Fruit fly (Drosophila melanogaster): ENCODE results near the gene CG14566.
A peak's percentile ranks its signal among the peaks of the same experiment; 100 is the strongest.

Gene CG14566

DNA sequence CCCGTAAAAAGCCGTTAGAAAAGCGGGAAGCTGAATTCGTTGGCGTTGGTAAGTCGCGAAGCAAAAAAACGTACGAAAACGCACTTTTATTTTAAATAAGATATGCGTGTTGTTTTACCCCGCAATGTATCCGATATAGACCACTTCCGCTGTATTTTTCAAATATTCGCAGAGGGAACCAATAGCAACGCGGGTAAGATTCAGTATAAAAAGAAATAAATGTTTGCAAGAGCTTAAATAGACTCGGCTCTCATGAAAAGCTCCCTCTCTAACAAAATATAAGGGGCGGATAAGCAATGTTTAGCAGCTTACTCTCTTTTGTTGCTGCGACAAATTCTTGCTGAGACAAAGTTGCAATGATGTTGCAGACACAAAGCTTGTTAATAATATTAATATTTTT lies 30.2 kb upstream of the CG14566 start, which contains the start of gene Syn1 (continued):
- peak; percentile 13 for TF ChIP-seq CG13624 (GFP tag; optimal IDR thresholded peaks at IDR 0.05)
- TF ChIP-seq ci (GFP tag; IDR thresholded peaks at IDR 0.05) = 0 out of 3 replicates have a peak, but pooled peaks have one; percentile 7
- no peak for TF ChIP-seq dati (GFP tag; IDR thresholded peaks at IDR 0.05)
- TF ChIP-seq CG10565 (GFP tag; optimal IDR thresholded peaks at IDR 0.05) = no peak
- TF ChIP-seq tna (GFP tag; IDR thresholded peaks at IDR 0.05; ENCODE audit: partially characterized antibody) = no peak
- TF ChIP-seq CG3726 (GFP tag; IDR thresholded peaks at IDR 0.05) = no peak
- TF ChIP-seq CG11247 (GFP tag; IDR thresholded peaks at IDR 0.05) = no peak
- no peak for TF ChIP-seq Dll (GFP tag; IDR thresholded peaks at IDR 0.05; ENCODE audit: partially characterized antibody)
- TF ChIP-seq lbe (GFP tag; optimal IDR thresholded peaks at IDR 0.05) = no peak
- no peak for TF ChIP-seq hb (GFP tag; IDR thresholded peaks at IDR 0.05; ENCODE audit: partially characterized antibody)
- TF ChIP-seq cato (GFP tag; optimal IDR thresholded peaks at IDR 0.05; ENCODE audit: borderline replicate concordance) = no peak
- no peak for TF ChIP-seq salm (tag; optimal IDR thresholded peaks at IDR 0.05)
- TF ChIP-seq Xbp1 (GFP tag; optimal IDR thresholded peaks at IDR 0.05) = no peak
- TF ChIP-seq Nf-YC (tag; optimal IDR thresholded peaks at IDR 0.05) = peak; percentile 14
- peak; percentile 28 for TF ChIP-seq Nf-YB (GFP tag; optimal IDR thresholded peaks at IDR 0.05)
- TF ChIP-seq Opbp (GFP tag; IDR thresholded peaks at IDR 0.05; ENCODE audit: partially characterized antibody) = 0 out of 3 replicates have a peak, but pooled peaks have one; percentile 10
- TF ChIP-seq toy (GFP tag; IDR thresholded peaks at IDR 0.05) = no peak
- no peak for TF ChIP-seq CG17612 (GFP tag; IDR thresholded peaks at IDR 0.05)
- TF ChIP-seq sna (GFP tag; IDR thresholded peaks at IDR 0.05; ENCODE audit: partially characterized antibody) = no peak
- TF ChIP-seq MTF-1 (GFP tag; optimal IDR thresholded peaks at IDR 0.05; ENCODE audit: borderline replicate concordance) = no peak
- no peak for TF ChIP-seq CG11560 (tag; IDR thresholded peaks at IDR 0.05)
- no peak for TF ChIP-seq grau (tag; optimal IDR thresholded peaks at IDR 0.05)
- no peak for TF ChIP-seq CG7357 (GFP tag; IDR thresholded peaks at IDR 0.05)
- 0 out of 2 replicates have a peak, but pooled peaks have one; percentile 25 for TF ChIP-seq CG13287 (GFP tag; IDR thresholded peaks at IDR 0.05; ENCODE audit: partially characterized antibody)
- TF ChIP-seq CG10274 (GFP tag; optimal IDR thresholded peaks at IDR 0.05) = no peak
- TF ChIP-seq ttk (GFP tag; IDR thresholded peaks at IDR 0.05) = no peak
- TF ChIP-seq CG2875 (GFP tag; optimal IDR thresholded peaks at IDR 0.05) = no peak
- no peak for TF ChIP-seq CG2129 (GFP tag; IDR thresholded peaks at IDR 0.05; ENCODE audit: partially characterized antibody)
- TF ChIP-seq Jarid2 (GFP tag; optimal IDR thresholded peaks at IDR 0.05) = peak; percentile 67
- TF ChIP-seq ranshi (GFP tag; IDR thresholded peaks at IDR 0.05) = no peak
- no peak for TF ChIP-seq Chrac-16 (GFP tag; optimal IDR thresholded peaks at IDR 0.05)
- no peak for TF ChIP-seq CG9437 (GFP tag; optimal IDR thresholded peaks at IDR 0.05)
- no peak for TF ChIP-seq E2f2 (GFP tag; IDR thresholded peaks at IDR 0.05)
- no peak for TF ChIP-seq ase (GFP tag; IDR thresholded peaks at IDR 0.05)
- TF ChIP-seq Hsf (GFP tag; optimal IDR thresholded peaks at IDR 0.05) = no peak
- TF ChIP-seq zen2 (GFP tag; IDR thresholded peaks at IDR 0.05; ENCODE audit: partially characterized antibody) = no peak
- no peak for TF ChIP-seq CG14014 (GFP tag; IDR thresholded peaks at IDR 0.05)
- TF ChIP-seq Med (GFP tag) = peak; percentile 84
- no peak for TF ChIP-seq CG1529 (GFP tag; optimal IDR thresholded peaks at IDR 0.05)
- no peak for TF ChIP-seq Abd-B (GFP tag; optimal IDR thresholded peaks at IDR 0.05)
- no peak for TF ChIP-seq CG3995 (GFP tag; optimal IDR thresholded peaks at IDR 0.05)
- TF ChIP-seq Doc2 (GFP tag; IDR thresholded peaks at IDR 0.05) = no peak
- no peak for TF ChIP-seq Spps (tag; optimal IDR thresholded peaks at IDR 0.05)
- peak; percentile 27; the same call in 1 of the 3 replicates for TF ChIP-seq CG2199 (GFP tag; IDR thresholded peaks at IDR 0.05)
- no peak for TF ChIP-seq CG11696 (GFP tag; IDR thresholded peaks at IDR 0.05)
- no peak for TF ChIP-seq HLH54F (GFP tag; optimal IDR thresholded peaks at IDR 0.05)
- TF ChIP-seq CG34376 (GFP tag; optimal IDR thresholded peaks at IDR 0.05) = no peak
- no peak for TF ChIP-seq CG7987 (GFP tag; optimal IDR thresholded peaks at IDR 0.05)
- no peak for TF ChIP-seq cas (GFP tag; IDR thresholded peaks at IDR 0.05)
- TF ChIP-seq CG8388 (GFP tag; optimal IDR thresholded peaks at IDR 0.05) = no peak
- no peak for TF ChIP-seq Dad (GFP tag; optimal IDR thresholded peaks at IDR 0.05)
